Fruit fly (Drosophila melanogaster): ENCODE results near the gene yellow-e3.

- TF ChIP-seq tj (GFP tag; optimal IDR thresholded peaks at IDR 0.05) (no peak), cnc (optimal IDR thresholded peaks at IDR 0.05) (no peak), kay (GFP tag; ENCODE audit: borderline replicate concordance) (no peak), Mnt (GFP tag; optimal IDR thresholded peaks at IDR 0.05) (no peak), pad (GFP tag; optimal IDR thresholded peaks at IDR 0.05) (no peak), CG12768 (GFP tag; optimal IDR thresholded peaks at IDR 0.05) (no peak), ovo (GFP tag; optimal IDR thresholded peaks at IDR 0.05) (no peak), CG33017 (tag; optimal IDR thresholded peaks at IDR 0.05) (no peak), Clk (GFP tag; optimal IDR thresholded peaks at IDR 0.05) (no peak), CG1620 (GFP tag; optimal IDR thresholded peaks at IDR 0.05) (no peak)
Measured at dm6 chr3R:13393009-13393408, 11.7 kb downstream of the yellow-e3 start.
